Fruit fly (Drosophila melanogaster) whole organism, embryonic: ENCODE measurements around the gene CG10761.
A peak's percentile ranks its signal among the peaks of the same experiment; 100 is the strongest.

Experiments
- CG1024 ChIP-seq: fragments of 200-800 bp; sonication (Bioruptor generic); IDR thresholded peaks from 2 replicates; pipeline ENCODE4 v1.3.6; 2022; ENCODE audit warnings: missing biosample characterization, missing genetic modification characterization
- CG10366 ChIP-seq: fragments of 200-800 bp; sonication (Bioruptor generic); IDR thresholded peaks from 2 replicates; pipeline ENCODE4 v1.3.6; 2022; ENCODE audit warnings: missing biosample characterization, missing genetic modification characterization
- CG11085 ChIP-seq: fragments of 200-800 bp; sonication (Bioruptor generic); IDR thresholded peaks from 2 replicates; pipeline ENCODE4 v1.3.6; 2022; ENCODE audit warnings: missing biosample characterization, missing genetic modification characterization
- CG11504 ChIP-seq: fragments of 200-800 bp; sonication (Bioruptor generic); optimal IDR thresholded peaks from 3 replicates; lab custom pipeline; 2019; ENCODE audit warnings: missing biosample characterization, mild to moderate bottlenecking, missing genetic modification characterization, moderate library complexity
- CG11723 ChIP-seq: fragments of 200-800 bp; sonication (Bioruptor generic); optimal IDR thresholded peaks from 2 replicates; lab custom pipeline; 2017; ENCODE audit warnings: missing biosample characterization, mild to moderate bottlenecking, missing genetic modification characterization
- CG12659 ChIP-seq: fragments of 200-800 bp; sonication (Bioruptor generic); optimal IDR thresholded peaks from 3 replicates; lab custom pipeline; 2017; ENCODE audit warnings: mild to moderate bottlenecking, missing biosample characterization, missing genetic modification reagents, missing genetic modification characterization
- CG12942 ChIP-seq: fragments of 200-800 bp; sonication (Bioruptor generic); optimal IDR thresholded peaks from 3 replicates; lab custom pipeline; 2016; ENCODE audit warnings: missing biosample characterization, missing genetic modification characterization
- CG13296 ChIP-seq: fragments of 200-800 bp; sonication (Bioruptor generic); optimal IDR thresholded peaks from 3 replicates; lab custom pipeline; 2018; ENCODE audit warnings: missing biosample characterization, mild to moderate bottlenecking, missing genetic modification characterization
- CG13624 ChIP-seq: fragments of 200-800 bp; sonication (Bioruptor generic); optimal IDR thresholded peaks from 2 replicates; lab custom pipeline; 2016; ENCODE audit warnings: missing biosample characterization, missing genetic modification characterization
- CG14710 ChIP-seq: fragments of 200-800 bp; sonication (Bioruptor generic); optimal IDR thresholded peaks from 3 replicates; lab custom pipeline; 2019; ENCODE audit warnings: missing biosample characterization, mild to moderate bottlenecking, missing genetic modification characterization, moderate library complexity
- CG15601 ChIP-seq: fragments of 200-800 bp; sonication (Bioruptor generic); optimal IDR thresholded peaks from 3 replicates; lab custom pipeline; 2019; ENCODE audit warnings: missing biosample characterization, mild to moderate bottlenecking, missing genetic modification characterization, moderate library complexity
- CG2129 ChIP-seq: fragments of 200-800 bp; sonication (Bioruptor generic); IDR thresholded peaks from 2 replicates; pipeline ENCODE4 v1.3.6; 2022; ENCODE audit warnings: missing biosample characterization, missing genetic modification characterization; ENCODE audit not compliant: partially characterized antibody
- CG3995 ChIP-seq: fragments of 200-800 bp; sonication (Bioruptor generic); optimal IDR thresholded peaks from 3 replicates; lab custom pipeline; 2016; ENCODE audit warnings: missing biosample characterization, missing genetic modification characterization
- CG6175 ChIP-seq: fragments of 200-800 bp; sonication (Bioruptor generic); IDR thresholded peaks from 3 replicates; pipeline ENCODE4 v1.3.6; 2022; ENCODE audit warnings: missing biosample characterization, missing genetic modification characterization
- CG8765 ChIP-seq: fragments of 200-800 bp; sonication (Bioruptor generic); IDR thresholded peaks from 2 replicates; pipeline ENCODE4 v1.3.6; 2022; ENCODE audit warnings: missing biosample characterization, missing genetic modification characterization
- D ChIP-seq, 2 experiments: fragments of 200-800 bp in 1 of 2; fragments of >200 bp in 1 of 2; sonication (Bioruptor generic) in 1 of 2; optimal IDR thresholded peaks; 2 replicates in 1 of 2; 3 replicates in 1 of 2; lab custom pipeline; 2017; ENCODE audit warnings: mild to moderate bottlenecking in 1 of 2, missing biosample characterization in 1 of 2, missing genetic modification characterization in 1 of 2, missing genetic modification reagents in 1 of 2
- Dll ChIP-seq: fragments of 200-800 bp; sonication (Bioruptor generic); IDR thresholded peaks from 4 replicates; pipeline ENCODE4 v1.3.6; 2022; ENCODE audit warnings: missing biosample characterization, missing genetic modification characterization; ENCODE audit not compliant: partially characterized antibody
- Ets97D ChIP-seq: fragments of 200-800 bp; sonication (Bioruptor generic); optimal IDR thresholded peaks from 3 replicates; lab custom pipeline; 2016; ENCODE audit warnings: missing biosample characterization, missing genetic modification characterization
- Fer1 ChIP-seq: fragments of 200-800 bp; sonication (Bioruptor generic); optimal IDR thresholded peaks from 2 replicates; lab custom pipeline; 2017; ENCODE audit warnings: missing biosample characterization, mild to moderate bottlenecking, missing genetic modification characterization
- Hey ChIP-seq: fragments of 200-800 bp; sonication (Bioruptor generic); optimal IDR thresholded peaks from 3 replicates; lab custom pipeline; 2018; ENCODE audit warnings: missing biosample characterization, mild to moderate bottlenecking, missing genetic modification characterization
- MTF-1 ChIP-seq: fragments of 200-800 bp; sonication (Bioruptor generic); optimal IDR thresholded peaks from 2 replicates; lab custom pipeline; 2018; ENCODE audit warnings: missing biosample characterization, mild to moderate bottlenecking, missing genetic modification characterization, borderline replicate concordance
- Mrtf ChIP-seq: fragments of 200-800 bp; sonication (Bioruptor generic); IDR thresholded peaks from 3 replicates; pipeline ENCODE4 v1.3.6; 2022; ENCODE audit warnings: missing biosample characterization, missing genetic modification characterization
- PHDP ChIP-seq: fragments of 200-800 bp; sonication (Bioruptor generic); optimal IDR thresholded peaks from 3 replicates; lab custom pipeline; 2018; ENCODE audit warnings: missing biosample characterization, mild to moderate bottlenecking, missing genetic modification characterization, moderate library complexity
- Rfx ChIP-seq: fragments of 200-800 bp; sonication (Bioruptor generic); IDR thresholded peaks from 2 replicates; pipeline ENCODE4 v1.3.6; 2022; ENCODE audit warnings: missing biosample characterization, missing genetic modification characterization
- Sry-δ ChIP-seq: fragments of 200-800 bp; sonication (Bioruptor generic); optimal IDR thresholded peaks from 2 replicates; lab custom pipeline; 2016; ENCODE audit warnings: missing biosample characterization, missing genetic modification characterization
- amos ChIP-seq: fragments of 200-800 bp; sonication (Bioruptor generic); IDR thresholded peaks from 2 replicates; pipeline ENCODE4 v1.3.6; 2022; ENCODE audit warnings: missing biosample characterization, missing genetic modification characterization; ENCODE audit not compliant: partially characterized antibody
- ap ChIP-seq: fragments of 200-800 bp; sonication (Bioruptor generic); IDR thresholded peaks from 2 replicates; pipeline ENCODE4 v1.3.6; 2022; ENCODE audit warnings: missing biosample characterization, missing genetic modification characterization
- bbx ChIP-seq: fragments of 200-800 bp; sonication (Bioruptor generic); IDR thresholded peaks from 2 replicates; pipeline ENCODE4 v1.3.6; 2022; ENCODE audit warnings: missing biosample characterization, missing genetic modification characterization; ENCODE audit not compliant: partially characterized antibody
- crp ChIP-seq, 2 experiments: fragments of 200-800 bp; sonication (Bioruptor generic); optimal IDR thresholded peaks; 2 replicates in 1 of 2; 3 replicates in 1 of 2; lab custom pipeline; 2017; ENCODE audit warnings: missing biosample characterization in 2 of 2, missing genetic modification characterization in 2 of 2, mild to moderate bottlenecking in 1 of 2, moderate library complexity in 1 of 2
- emc ChIP-seq: fragments of 200-800 bp; sonication (Bioruptor generic); optimal IDR thresholded peaks from 2 replicates; lab custom pipeline; 2016; ENCODE audit warnings: missing biosample characterization, missing genetic modification characterization
- gcm2 ChIP-seq: fragments of 200-800 bp; sonication (Bioruptor generic); optimal IDR thresholded peaks from 2 replicates; lab custom pipeline; 2016; ENCODE audit warnings: missing biosample characterization, missing genetic modification characterization
- her ChIP-seq: fragments of 200-800 bp; sonication (Bioruptor generic); optimal IDR thresholded peaks from 2 replicates; lab custom pipeline; 2016; ENCODE audit warnings: missing biosample characterization, missing genetic modification characterization
- mld ChIP-seq: fragments of 200-800 bp; sonication (Bioruptor generic); IDR thresholded peaks from 3 replicates; pipeline ENCODE4 v1.3.6; 2022; ENCODE audit warnings: missing biosample characterization, missing genetic modification characterization; ENCODE audit not compliant: partially characterized antibody
- p53 ChIP-seq: fragments of 200-800 bp; sonication (Bioruptor generic); optimal IDR thresholded peaks from 2 replicates; lab custom pipeline; 2016; ENCODE audit warnings: missing biosample characterization, missing genetic modification characterization
- pfk ChIP-seq: fragments of 200-800 bp; sonication (Bioruptor generic); optimal IDR thresholded peaks from 2 replicates; lab custom pipeline; 2018; ENCODE audit warnings: missing biosample characterization, mild to moderate bottlenecking, missing genetic modification characterization, moderate library complexity
- pum ChIP-seq: fragments of 200-800 bp; sonication (Bioruptor generic); optimal IDR thresholded peaks from 2 replicates; lab custom pipeline; 2016; ENCODE audit warnings: missing biosample characterization, missing genetic modification characterization
- repo ChIP-seq: fragments of 200-800 bp; sonication (Bioruptor generic); optimal IDR thresholded peaks from 2 replicates; lab custom pipeline; 2016; ENCODE audit warnings: missing biosample characterization, missing genetic modification characterization
- row ChIP-seq: fragments of 200-800 bp; sonication (Bioruptor generic); IDR thresholded peaks from 3 replicates; pipeline ENCODE4 v1.3.6; 2022; ENCODE audit warnings: missing biosample characterization, missing genetic modification characterization
- run ChIP-seq: fragments of 200-800 bp; sonication (Bioruptor generic); optimal IDR thresholded peaks from 3 replicates; lab custom pipeline; 2018; ENCODE audit warnings: missing biosample characterization, mild to moderate bottlenecking, missing genetic modification characterization
- scrt ChIP-seq: fragments of 200-800 bp; sonication (Bioruptor generic); optimal IDR thresholded peaks from 2 replicates; lab custom pipeline; 2018; ENCODE audit warnings: missing biosample characterization, mild to moderate bottlenecking, missing genetic modification characterization, moderate library complexity
- sens ChIP-seq: fragments of 200-800 bp; sonication (Bioruptor generic); peaks from one replicate; lab custom pipeline; 2016; ENCODE audit warnings: missing biosample characterization, missing genetic modification characterization
- sob ChIP-seq: fragments of 200-800 bp; sonication (Bioruptor generic); IDR thresholded peaks from 2 replicates; pipeline ENCODE4 v1.3.6; 2022; ENCODE audit warnings: missing biosample characterization, missing genetic modification characterization
- ssp ChIP-seq: fragments of 200-800 bp; sonication (Bioruptor generic); IDR thresholded peaks from 2 replicates; pipeline ENCODE4 v1.3.6; 2022; ENCODE audit warnings: missing biosample characterization, missing genetic modification characterization
- stc ChIP-seq: fragments of 200-800 bp; sonication (Bioruptor generic); IDR thresholded peaks from 2 replicates; pipeline ENCODE4 v1.3.6; 2022; ENCODE audit warnings: missing biosample characterization, missing genetic modification characterization
- ttk ChIP-seq: fragments of 200-800 bp; sonication (Bioruptor generic); IDR thresholded peaks from 2 replicates; pipeline ENCODE4 v2.1.2; 2022; ENCODE audit warnings: missing biosample characterization, missing genetic modification characterization
- vfl ChIP-seq: fragments of 200-800 bp; sonication (Bioruptor generic); optimal IDR thresholded peaks from 2 replicates; lab custom pipeline; 2016; ENCODE audit warnings: missing biosample characterization, missing genetic modification characterization
- vnd ChIP-seq: fragments of 200-800 bp; sonication (Bioruptor generic); IDR thresholded peaks from 3 replicates; pipeline ENCODE4 v1.3.6; 2022; ENCODE audit warnings: missing biosample characterization, missing genetic modification characterization; ENCODE audit not compliant: partially characterized antibody
- vvl ChIP-seq: fragments of 200-800 bp; sonication (Bioruptor generic); IDR thresholded peaks from 2 replicates; pipeline ENCODE4 v1.3.6; 2022; ENCODE audit warnings: missing biosample characterization, missing genetic modification characterization
- zfh1 ChIP-seq: fragments of 200-800 bp; sonication (Bioruptor generic); IDR thresholded peaks from 3 replicates; pipeline ENCODE4 v1.3.6; 2022; ENCODE audit warnings: missing biosample characterization, missing genetic modification characterization

Gene CG10761

DNA sequence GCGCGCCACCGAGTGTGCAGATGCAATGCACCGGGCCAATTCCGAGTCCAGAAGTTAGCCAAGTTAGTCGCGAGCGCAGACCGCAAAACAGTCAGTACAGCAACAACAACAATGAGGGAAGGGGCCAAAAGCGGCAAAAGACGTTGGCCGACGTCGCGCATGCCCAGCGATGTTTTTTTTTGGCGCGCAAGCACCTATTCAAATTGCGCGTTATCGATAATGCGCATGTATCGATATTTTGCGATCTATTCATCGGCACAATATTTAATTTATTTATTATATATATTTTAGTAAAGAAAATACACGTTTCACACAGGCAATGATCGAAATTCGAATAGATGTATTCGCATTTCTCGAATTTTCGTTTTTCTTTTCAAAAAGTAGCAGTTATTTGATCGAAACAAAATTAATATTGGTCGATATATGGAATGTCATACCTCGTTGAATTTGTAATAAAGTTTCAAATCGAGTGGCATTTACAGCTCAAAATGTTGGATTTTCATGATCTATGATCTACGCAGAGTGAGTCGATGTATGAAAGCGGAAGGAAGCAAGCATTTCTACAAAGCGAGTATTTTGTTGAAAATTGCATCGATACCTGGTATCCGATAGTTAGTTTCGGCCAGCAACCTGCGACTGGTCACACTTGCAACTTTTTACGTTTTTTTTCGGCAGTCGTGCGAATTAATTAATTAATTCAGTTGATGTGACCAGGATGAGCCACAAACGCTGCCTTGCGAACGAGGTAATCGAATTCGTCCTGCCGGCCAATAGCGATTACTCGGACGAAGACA is 33.2 kb downstream of the CG10761 start, which contains the start of gene CG2116 (continued):
- TF ChIP-seq CG13624, result no peak
- peak; percentile 73 for TF ChIP-seq Sry-δ (GFP tag; lab: Kevin White, UChicago)
- TF ChIP-seq mld (GFP tag; lab: Robert Waterston, UW), result no peak; the same call in 2 of the 3 replicates
- TF ChIP-seq crp (GFP tag; optimal IDR thresholded peaks at IDR 0.05; lab: Kevin White, UChicago), result peak in 1 of 2 experiments; percentile 25
- TF ChIP-seq CG6175, result no peak
- TF ChIP-seq Ets97D (GFP tag; lab: Kevin White, UChicago), result peak; percentile 46
- no peak for TF ChIP-seq Mrtf (GFP tag; lab: Robert Waterston, UW)
- TF ChIP-seq amos (GFP tag; lab: Robert Waterston, UW), result peak; percentile 73
- no peak for TF ChIP-seq MTF-1 (GFP tag; lab: Kevin White, UChicago)
- no peak for TF ChIP-seq ttk (GFP tag; lab: Robert Waterston, UW)
- TF ChIP-seq D (optimal IDR thresholded peaks at IDR 0.05; lab: Kevin White, UChicago), result no peak
- no peak for TF ChIP-seq D (GFP tag; optimal IDR thresholded peaks at IDR 0.05; lab: Kevin White, UChicago)
- TF ChIP-seq scrt (GFP tag; lab: Kevin White, UChicago), result no peak
- TF ChIP-seq vfl (GFP tag; lab: Kevin White, UChicago), result no peak
- TF ChIP-seq CG2129 (GFP tag; lab: Robert Waterston, UW), result 0 out of 2 replicates have a peak, but pooled peaks have one; percentile 43
- TF ChIP-seq p53 (GFP tag; lab: Kevin White, UChicago), result no peak
- no peak for TF ChIP-seq CG12942
- TF ChIP-seq pum (GFP tag; lab: Kevin White, UChicago), result no peak
- no peak for TF ChIP-seq CG11723 (GFP tag; lab: Kevin White, UChicago)
- no peak for TF ChIP-seq stc (GFP tag; lab: Robert Waterston, UW)
- no peak for TF ChIP-seq sob (GFP tag; lab: Robert Waterston, UW)
- no peak for TF ChIP-seq PHDP (tag; lab: Kevin White, UChicago)
- TF ChIP-seq CG11085 (GFP tag; lab: Robert Waterston, UW), result no peak
- no peak for TF ChIP-seq zfh1
- peak; percentile 79 for TF ChIP-seq Dll (GFP tag; lab: Robert Waterston, UW)
- TF ChIP-seq pfk (GFP tag; lab: Kevin White, UChicago), result no peak
- TF ChIP-seq CG13296 (GFP tag; lab: Kevin White, UChicago), result no peak
- TF ChIP-seq gcm2, result no peak
- peak; percentile 85 for TF ChIP-seq her
- TF ChIP-seq CG8765 (GFP tag; lab: Robert Waterston, UW), result no peak
- TF ChIP-seq CG12659, result peak; percentile 51
- no peak for TF ChIP-seq run (tag; lab: Kevin White, UChicago)
- TF ChIP-seq ssp (GFP tag; lab: Robert Waterston, UW), result peak; percentile 57; the same call in 1 of the 2 replicates
- TF ChIP-seq Rfx (GFP tag; lab: Robert Waterston, UW), result no peak
- no peak for TF ChIP-seq CG15601
- peak; percentile 72 for TF ChIP-seq vnd (GFP tag; lab: Robert Waterston, UW)
- TF ChIP-seq ap, result no peak
- peak; percentile 53 for TF ChIP-seq sens
- TF ChIP-seq CG11504 (tag; lab: Kevin White, UChicago), result peak; percentile 25
- no peak for TF ChIP-seq repo (GFP tag; lab: Kevin White, UChicago)
- TF ChIP-seq Fer1, result no peak
- TF ChIP-seq CG3995, result peak; percentile 46
- peak; percentile 63 for TF ChIP-seq bbx (GFP tag; lab: Robert Waterston, UW)
- no peak for TF ChIP-seq Hey
- peak; percentile 61 for TF ChIP-seq CG14710
- TF ChIP-seq row (GFP tag; lab: Robert Waterston, UW), result peak; percentile 48; the same call in 2 of the 3 replicates
- TF ChIP-seq CG10366, result no peak
- TF ChIP-seq vvl (GFP tag; lab: Robert Waterston, UW), result peak; percentile 72
- TF ChIP-seq CG1024, result no peak
- no peak for TF ChIP-seq emc
